Fruit fly (Drosophila melanogaster) whole organism: ENCODE data around the gene RluA-1.

Source experiments
- CG8478 ChIP-seq: fragments of >200 bp; optimal IDR thresholded peaks from 2 replicates; lab custom pipeline; 2018; ENCODE audit warnings: inconsistent platforms
- Dll ChIP-seq: fragments of >200 bp; optimal IDR thresholded peaks from 2 replicates; lab custom pipeline; 2017
- EcR ChIP-seq, 2 experiments: fragments of >200 bp; optimal IDR thresholded peaks; 2 replicates each; lab custom pipeline; 2017; ENCODE audit warnings: missing biosample characterization in 2 of 2, missing genetic modification characterization in 2 of 2, missing genetic modification reagents in 2 of 2
- pan ChIP-seq: fragments of >200 bp; optimal IDR thresholded peaks from 2 replicates; lab custom pipeline; 2017
- psq ChIP-seq: fragments of >200 bp; optimal IDR thresholded peaks from 2 replicates; lab custom pipeline; 2017
- usp ChIP-seq: fragments of >200 bp; optimal IDR thresholded peaks from 2 replicates; lab custom pipeline; 2017; ENCODE audit warnings: missing biosample characterization, missing genetic modification characterization, mixed read lengths

DNA sequence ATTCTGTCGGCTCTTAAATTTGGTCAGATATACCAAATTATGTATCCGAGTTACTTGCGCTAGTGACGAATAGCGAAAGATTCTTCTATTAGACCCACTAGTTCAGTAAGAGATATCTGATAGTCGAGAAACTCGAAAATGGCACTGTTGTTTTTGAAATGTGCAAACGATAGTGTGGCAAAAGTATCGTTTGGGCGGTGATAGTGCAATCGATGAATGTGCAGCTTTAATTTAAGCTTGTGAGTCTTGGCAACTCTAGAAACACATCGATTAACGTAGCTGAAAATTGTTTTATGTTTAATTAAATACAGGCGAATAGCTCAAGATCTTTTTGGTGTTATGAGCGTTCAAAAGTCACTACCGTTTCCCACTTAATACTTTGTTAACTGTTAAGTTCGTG is 36.8 kb downstream of the RluA-1 start, which contains the start of gene STUB1:
- no peak for TF ChIP-seq pan
- TF ChIP-seq usp (GFP tag; lab: Kevin White, UChicago) = no peak
- TF ChIP-seq psq (lab: Kevin White, UChicago) = no peak
- no peak for TF ChIP-seq CG8478
- TF ChIP-seq EcR (GFP tag; optimal IDR thresholded peaks at IDR 0.05; lab: Kevin White, UChicago) = no peak
- no peak for TF ChIP-seq Dll (lab: Kevin White, UChicago)
